Fruit fly (Drosophila melanogaster): ENCODE data around the gene CG44227.

The CG44227 gene

DNA sequence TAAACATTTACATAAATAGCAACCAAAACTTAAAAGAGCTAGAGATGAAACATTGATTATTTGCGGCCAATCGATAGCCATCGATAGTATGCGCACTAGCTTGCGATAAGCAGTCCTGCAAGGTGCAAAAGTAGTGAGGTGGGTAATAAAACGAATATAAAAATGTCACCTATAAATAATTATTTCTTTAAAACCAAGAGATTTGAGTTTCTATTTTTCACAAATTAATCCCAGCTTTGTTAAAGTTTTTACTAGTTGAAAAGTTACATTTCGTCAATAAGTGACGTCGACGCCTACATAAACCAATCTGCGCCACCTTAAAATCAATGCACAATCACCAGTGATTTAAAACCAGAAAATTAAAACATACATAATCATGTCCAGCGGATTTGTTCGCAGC is 34.2 kb downstream of the CG44227 start, which contains the start of the genes Mkk4 and SLIRP2 (continued):
- TF ChIP-seq Deaf1 (tag; optimal IDR thresholded peaks at IDR 0.05) = peak; percentile 87
- peak; percentile 97 for TF ChIP-seq ATbp (GFP tag; optimal IDR thresholded peaks at IDR 0.05)
- TF ChIP-seq Sry-β (GFP tag; optimal IDR thresholded peaks at IDR 0.05) = peak; percentile 75
- peak; percentile 99 for TF ChIP-seq CG12104 (GFP tag; optimal IDR thresholded peaks at IDR 0.05)
- TF ChIP-seq ken (GFP tag; IDR thresholded peaks at IDR 0.05) = peak; percentile 99
- peak; percentile 99 for TF ChIP-seq Ssrp (tag; optimal IDR thresholded peaks at IDR 0.05)
- TF ChIP-seq Bdp1 (GFP tag; optimal IDR thresholded peaks at IDR 0.05) = peak; percentile 95
- TF ChIP-seq gcm (GFP tag; optimal IDR thresholded peaks at IDR 0.05) = peak; percentile 99
- peak; percentile 99 for TF ChIP-seq CG30431 (GFP tag; optimal IDR thresholded peaks at IDR 0.05)
- TF ChIP-seq CG13123 (GFP tag; optimal IDR thresholded peaks at IDR 0.05) = peak; percentile 98
- peak; percentile 99 for TF ChIP-seq CG33557 (GFP tag; optimal IDR thresholded peaks at IDR 0.05)
- peak; percentile 89 for TF ChIP-seq CG14965 (GFP tag; optimal IDR thresholded peaks at IDR 0.05; ENCODE audit: borderline replicate concordance)
- TF ChIP-seq GATAe (GFP tag; conservative IDR thresholded peaks at IDR 0.05) = peak; percentile 97
- peak; percentile 95 for TF ChIP-seq CG9437 (GFP tag; optimal IDR thresholded peaks at IDR 0.05)
- peak; percentile 98 for TF ChIP-seq emc (GFP tag; optimal IDR thresholded peaks at IDR 0.05)
- peak; percentile 98 for TF ChIP-seq sug (tag; optimal IDR thresholded peaks at IDR 0.05)
- peak; percentile 99 for TF ChIP-seq Hr3 (GFP tag; optimal IDR thresholded peaks at IDR 0.05)
- TF ChIP-seq oc (tag; optimal IDR thresholded peaks at IDR 0.05) = peak; percentile 99
- peak; percentile 99 for TF ChIP-seq otp (GFP tag; IDR thresholded peaks at IDR 0.05)
- peak; percentile 98 for TF ChIP-seq CG7928 (GFP tag; optimal IDR thresholded peaks at IDR 0.05)
- peak; percentile 99 for TF ChIP-seq so (GFP tag; IDR thresholded peaks at IDR 0.05)
- peak; percentile 94 for TF ChIP-seq ERR (GFP tag; optimal IDR thresholded peaks at IDR 0.05)
- peak; percentile 99 for TF ChIP-seq CG31441 (GFP tag; IDR thresholded peaks at IDR 0.05)
- peak; percentile 93 for TF ChIP-seq CG30020 (tag; optimal IDR thresholded peaks at IDR 0.05)
- peak; percentile 95 for TF ChIP-seq BEAF-32 (GFP tag; optimal IDR thresholded peaks at IDR 0.05)
- peak; percentile 100 for TF ChIP-seq Hsf (GFP tag; optimal IDR thresholded peaks at IDR 0.05)
- TF ChIP-seq Doc2 (GFP tag; IDR thresholded peaks at IDR 0.05) = peak; percentile 96
- peak; percentile 98 for TF ChIP-seq pb (GFP tag; optimal IDR thresholded peaks at IDR 0.05)
- TF ChIP-seq CG10267 (tag; optimal IDR thresholded peaks at IDR 0.05) = peak; percentile 96
- peak; percentile 98 for TF ChIP-seq tap (tag; optimal IDR thresholded peaks at IDR 0.05)
- TF ChIP-seq CG13287 (GFP tag; IDR thresholded peaks at IDR 0.05; ENCODE audit: partially characterized antibody) = peak; percentile 89
- peak; percentile 96 for TF ChIP-seq CG4282 (GFP tag; optimal IDR thresholded peaks at IDR 0.05)
- TF ChIP-seq CG5953 (GFP tag; IDR thresholded peaks at IDR 0.05) = peak; percentile 98
- peak; percentile 81 for TF ChIP-seq crol (GFP tag; IDR thresholded peaks at IDR 0.05)
- TF ChIP-seq Camta (GFP tag; optimal IDR thresholded peaks at IDR 0.05) = peak; percentile 99
- peak; percentile 98 for TF ChIP-seq CG11093 (GFP tag; IDR thresholded peaks at IDR 0.05)
- TF ChIP-seq nom (GFP tag; optimal IDR thresholded peaks at IDR 0.05) = peak; percentile 96
- peak; percentile 98 for TF ChIP-seq CG6813 (GFP tag; optimal IDR thresholded peaks at IDR 0.05)
- peak; percentile 99 for TF ChIP-seq pum (GFP tag; optimal IDR thresholded peaks at IDR 0.05)
- peak; percentile 90 for TF ChIP-seq knrl (GFP tag; IDR thresholded peaks at IDR 0.05; ENCODE audit: partially characterized antibody)
- peak; percentile 87 for TF ChIP-seq Scr (GFP tag; IDR thresholded peaks at IDR 0.05; ENCODE audit: partially characterized antibody)
- peak; percentile 71 to 88 for TF ChIP-seq tll (GFP tag; optimal IDR thresholded peaks at IDR 0.05)
- TF ChIP-seq kay (GFP tag; optimal IDR thresholded peaks at IDR 0.05) = peak; percentile 98
- peak; percentile 100 for TF ChIP-seq MBD-R2 (GFP tag; IDR thresholded peaks at IDR 0.05)
- TF ChIP-seq CG13775 (GFP tag; optimal IDR thresholded peaks at IDR 0.05) = peak; percentile 99
- peak; percentile 98 for TF ChIP-seq dmrt99B (tag; optimal IDR thresholded peaks at IDR 0.05)
- TF ChIP-seq bbx (GFP tag; IDR thresholded peaks at IDR 0.05; ENCODE audit: partially characterized antibody) = peak; percentile 87
- TF ChIP-seq sima (GFP tag; optimal IDR thresholded peaks at IDR 0.05) = peak; percentile 97
- TF ChIP-seq Chrac-16 (GFP tag; optimal IDR thresholded peaks at IDR 0.05) = peak; percentile 99
- TF ChIP-seq Oaz (GFP tag; IDR thresholded peaks at IDR 0.05) = peak; percentile 99
